Worm (Caenorhabditis elegans) whole organism, late embryonic: Measurements from ENCODE around the gene lin-56.
"Not testable (repeated sequence)": the region's sequence is repeated elsewhere in the genome, so short reads cannot be mapped to it uniquely, and the experiment has no call there.

Experiments used
- C38D4.7 ChIP-seq: fragments of 200-800 bp; sonication (Bioruptor generic); optimal IDR thresholded peaks from 2 replicates; lab custom pipeline; 2018; ENCODE audit warnings: mild to moderate bottlenecking, missing genetic modification characterization, moderate library complexity, missing compliant biosample characterization
- Y22D7AL.16 ChIP-seq: sonication (generic microtip); optimal IDR thresholded peaks from 2 replicates; lab custom pipeline; 2016; ENCODE audit warnings: missing genetic modification characterization, missing compliant biosample characterization
- ceh-14 ChIP-seq: sonication (generic microtip); optimal IDR thresholded peaks from 2 replicates; lab custom pipeline; 2016; ENCODE audit warnings: missing genotype, missing genetic modification characterization, missing compliant biosample characterization
- ceh-24 ChIP-seq: sonication (generic microtip); optimal IDR thresholded peaks from 2 replicates; lab custom pipeline; 2016; ENCODE audit warnings: mild to moderate bottlenecking, missing genetic modification characterization, missing compliant biosample characterization
- ceh-30 ChIP-seq: fragments of 150-350 bp; optimal IDR thresholded peaks from 2 replicates; lab custom pipeline; 2014; ENCODE audit warnings: missing biosample characterization, missing genetic modification characterization
- ceh-48 ChIP-seq: sonication (generic microtip); optimal IDR thresholded peaks from 2 replicates; lab custom pipeline; 2016; ENCODE audit warnings: missing genetic modification characterization, inconsistent platforms, missing compliant biosample characterization
- ceh-6 ChIP-seq: fragments of 200-800 bp; sonication (Bioruptor generic); optimal IDR thresholded peaks from 2 replicates; lab custom pipeline; 2018; ENCODE audit warnings: mild to moderate bottlenecking, missing genetic modification characterization, missing compliant biosample characterization
- che-1 ChIP-seq: sonication (generic microtip); optimal IDR thresholded peaks from 2 replicates; lab custom pipeline; 2016; ENCODE audit warnings: mild to moderate bottlenecking, missing genetic modification characterization, missing compliant biosample characterization
- dmd-4 ChIP-seq: sonication (generic microtip); optimal IDR thresholded peaks from 2 replicates; lab custom pipeline; 2016; ENCODE audit warnings: borderline replicate concordance, missing genetic modification characterization, missing compliant biosample characterization
- dve-1 ChIP-seq: sonication (generic microtip); optimal IDR thresholded peaks from 2 replicates; lab custom pipeline; 2017; ENCODE audit warnings: antibody characterized with exemption, mild to moderate bottlenecking, missing genetic modification characterization, missing compliant biosample characterization
- elt-4 ChIP-seq: sonication (generic microtip); optimal IDR thresholded peaks from 2 replicates; lab custom pipeline; 2016; ENCODE audit warnings: missing genetic modification characterization, missing compliant biosample characterization
- fax-1 ChIP-seq: sonication (generic microtip); optimal IDR thresholded peaks from 2 replicates; lab custom pipeline; 2016; ENCODE audit warnings: missing genotype, missing genetic modification characterization, missing compliant biosample characterization
- fkh-6 ChIP-seq: sonication (generic microtip); optimal IDR thresholded peaks from 2 replicates; lab custom pipeline; 2016; ENCODE audit warnings: missing genetic modification characterization, missing compliant biosample characterization
- hlh-30 ChIP-seq: sonication (generic microtip); optimal IDR thresholded peaks from 2 replicates; lab custom pipeline; 2017; ENCODE audit warnings: antibody characterized with exemption, missing genetic modification characterization, missing compliant biosample characterization; ENCODE audit not compliant: insufficient read depth
- hlh-8 ChIP-seq: sonication (generic microtip); optimal IDR thresholded peaks from 2 replicates; lab custom pipeline; 2016; ENCODE audit warnings: missing genotype, missing genetic modification characterization, missing compliant biosample characterization
- madf-2 ChIP-seq: sonication (generic microtip); optimal IDR thresholded peaks from 2 replicates; lab custom pipeline; 2017; ENCODE audit warnings: missing genetic modification characterization, missing compliant biosample characterization
- mec-3 ChIP-seq: sonication (generic microtip); optimal IDR thresholded peaks from 2 replicates; lab custom pipeline; 2016; ENCODE audit warnings: borderline replicate concordance, missing genetic modification characterization, missing compliant biosample characterization
- nfya-1 ChIP-seq: sonication (generic microtip); optimal IDR thresholded peaks from 2 replicates; lab custom pipeline; 2017; ENCODE audit warnings: missing genetic modification characterization, mild to moderate bottlenecking, missing compliant biosample characterization, antibody characterized with exemption, moderate library complexity
- nhr-11 ChIP-seq: fragments of 150-350 bp; optimal IDR thresholded peaks from 2 replicates; lab custom pipeline; 2014; ENCODE audit warnings: missing biosample characterization, missing genetic modification characterization
- npax-4 ChIP-seq: sonication (generic microtip); optimal IDR thresholded peaks from 2 replicates; lab custom pipeline; 2016; ENCODE audit warnings: missing genetic modification characterization, missing compliant biosample characterization
- odd-2 ChIP-seq: sonication (generic microtip); optimal IDR thresholded peaks from 2 replicates; lab custom pipeline; 2017; ENCODE audit warnings: antibody characterized with exemption, mild to moderate bottlenecking, missing genetic modification characterization, missing compliant biosample characterization
- pag-3 ChIP-seq: sonication (generic microtip); optimal IDR thresholded peaks from 2 replicates; lab custom pipeline; 2016; ENCODE audit warnings: missing compliant biosample characterization, missing genetic modification characterization, borderline replicate concordance
- pat-9 ChIP-seq: fragments of 200-800 bp; sonication (Bioruptor generic); optimal IDR thresholded peaks from 2 replicates; lab custom pipeline; 2018; ENCODE audit warnings: mild to moderate bottlenecking, missing genetic modification characterization, moderate library complexity, missing compliant biosample characterization
- pax-1 ChIP-seq: fragments of 150-350 bp; optimal IDR thresholded peaks from 2 replicates; lab custom pipeline; 2014; ENCODE audit warnings: missing biosample characterization, missing genetic modification characterization
- pha-2 ChIP-seq: sonication (generic microtip); optimal IDR thresholded peaks from 2 replicates; lab custom pipeline; 2017; ENCODE audit warnings: mild to moderate bottlenecking, missing genetic modification characterization, missing compliant biosample characterization
- ref-2 ChIP-seq: sonication (generic microtip); optimal IDR thresholded peaks from 2 replicates; lab custom pipeline; 2016; ENCODE audit warnings: missing genetic modification characterization, missing compliant biosample characterization
- sox-2 ChIP-seq: fragments of 200-800 bp; sonication (Bioruptor generic); IDR thresholded peaks from 2 replicates; pipeline ENCODE4 v1.3.6; 2022; ENCODE audit warnings: missing genetic modification reagents, missing genetic modification characterization, missing compliant biosample characterization
- sox-4 ChIP-seq: sonication (generic microtip); optimal IDR thresholded peaks from 2 replicates; lab custom pipeline; 2017; ENCODE audit warnings: mild to moderate bottlenecking, missing genetic modification characterization, inconsistent platforms, missing compliant biosample characterization
- ttx-3 ChIP-seq: sonication (generic microtip); optimal IDR thresholded peaks from 2 replicates; lab custom pipeline; 2016; ENCODE audit warnings: missing genetic modification reagents, missing genetic modification characterization, missing compliant biosample characterization
- unc-3 ChIP-seq, 2 experiments: fragments of 200-800 bp in 1 of 2; sonication (Bioruptor generic) in 1 of 2; sonication (generic microtip) in 1 of 2; conservative IDR thresholded peaks in 1 of 2; optimal IDR thresholded peaks in 1 of 2; 2 replicates each; pipeline versions ENCODE4 v1.3.6 to Lab custom; 2016 to 2022; ENCODE audit warnings: missing compliant biosample characterization in 2 of 2, missing genetic modification characterization in 2 of 2, missing genetic modification reagents in 1 of 2
- unc-42 ChIP-seq: sonication (generic microtip); optimal IDR thresholded peaks from 2 replicates; lab custom pipeline; 2016; ENCODE audit warnings: missing genotype, missing genetic modification characterization, missing compliant biosample characterization
- unc-55 ChIP-seq: sonication (generic microtip); optimal IDR thresholded peaks from 2 replicates; lab custom pipeline; 2017; ENCODE audit warnings: missing biosample characterization, missing genetic modification reagents, missing genetic modification characterization
- unc-86 ChIP-seq: sonication (generic microtip); optimal IDR thresholded peaks from 2 replicates; lab custom pipeline; 2016; ENCODE audit warnings: missing genetic modification characterization, missing compliant biosample characterization
- zip-5 ChIP-seq: sonication (generic microtip); optimal IDR thresholded peaks from 2 replicates; lab custom pipeline; 2016; ENCODE audit warnings: missing genetic modification characterization, missing compliant biosample characterization
- ztf-16 ChIP-seq: sonication (generic microtip); optimal IDR thresholded peaks from 2 replicates; lab custom pipeline; 2017; ENCODE audit warnings: missing genetic modification characterization, missing compliant biosample characterization

The lin-56 gene

ce11 chrII:10486738-10487137, 36.9 kb downstream of the lin-56 start, which contains the start of gene ZK666.15:
Gene ZK666.15 (plus strand): TSS chrII:10487038.
- TF ChIP-seq ttx-3 = no peak
- TF ChIP-seq fax-1 (tag; lab: Kevin White, UChicago) = no peak
- no peak for TF ChIP-seq nfya-1 (tag; lab: Kevin White, UChicago)
- no peak for TF ChIP-seq ref-2
- TF ChIP-seq odd-2 (tag; lab: Kevin White, UChicago) = no peak
- TF ChIP-seq unc-55 (GFP tag; lab: Kevin White, UChicago) = no peak
- no peak for TF ChIP-seq ceh-30
- no peak for TF ChIP-seq pat-9 (tag; lab: Kevin White, UChicago)
- TF ChIP-seq pax-1 = no peak
- no peak for TF ChIP-seq ceh-48 (tag; lab: Kevin White, UChicago)
- TF ChIP-seq, all 69 proteins: peak for 0

DNA sequence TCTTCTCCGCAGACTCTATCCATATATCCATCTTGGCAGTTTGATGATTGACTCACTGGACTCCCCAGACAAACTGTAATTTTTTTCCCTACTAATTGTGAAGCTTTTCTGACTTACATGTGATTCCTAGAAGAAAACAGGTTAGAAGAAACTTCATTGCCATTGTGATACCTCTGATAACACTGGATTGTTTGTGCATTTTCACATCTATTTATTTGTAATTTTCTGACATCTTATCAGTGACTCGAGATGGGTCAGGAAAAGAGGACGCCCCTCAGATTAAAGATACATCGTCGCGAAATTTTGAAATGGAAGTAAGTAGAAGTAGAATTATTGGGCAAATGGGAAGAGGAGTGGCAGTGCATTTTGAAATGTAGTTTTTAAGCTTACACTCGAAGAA, 40.5 kb downstream of the lin-56 start, which contains the start of gene clec-61:
clec-61 (minus strand) TSS at position 209 of the 400 bp plus-strand sequence.
- TF ChIP-seq ztf-16 (tag; lab: Kevin White, UChicago) = no peak
- no peak for TF ChIP-seq unc-42 (tag; lab: Kevin White, UChicago)
- TF ChIP-seq ceh-6 = no peak
- TF ChIP-seq hlh-30 = no peak
- no peak for TF ChIP-seq Y22D7AL.16 (tag; lab: Kevin White, UChicago)

ce11 chrII:10493034-10493433, 43.2 kb downstream of the lin-56 start, which contains the start of gene ZK666.8:
Gene ZK666.8 (minus strand): TSS chrII:10493134.
- TF ChIP-seq ceh-14 (tag; lab: Kevin White, UChicago); unc-86; dmd-4: not testable (repeated sequence)

- TF ChIP-seq sox-2 (GFP tag; lab: Robert Waterston, UW) (no peak), zip-5 (tag; lab: Kevin White, UChicago) (no peak), mec-3 (tag; lab: Kevin White, UChicago) (no peak), ceh-48 (tag; lab: Kevin White, UChicago) (no peak), npax-4 (tag; lab: Kevin White, UChicago) (no peak), unc-3 (GFP tag; conservative IDR thresholded peaks at IDR 0.05; lab: Robert Waterston, UW) (no peak), unc-3 (tag; optimal IDR thresholded peaks at IDR 0.05; lab: Kevin White, UChicago) (no peak), fkh-6 (no peak), che-1 (tag; lab: Kevin White, UChicago) (no peak), madf-2 (tag; lab: Kevin White, UChicago) (no peak), nhr-11 (tag; lab: Kevin White, UChicago) (no peak), ceh-24 (tag; lab: Kevin White, UChicago) (no peak), hlh-8 (tag; lab: Kevin White, UChicago) (no peak), elt-4 (tag; lab: Kevin White, UChicago) (no peak), hlh-30 (no peak), ttx-3 (no peak), dmd-4 (no peak)
Observed at ce11 chrII:10494467-10494866, 44.7 kb downstream of the lin-56 start, which contains the start of gene ZK666.14. Gene ZK666.14 (plus strand): TSS chrII:10494767.

- TF ChIP-seq C38D4.7 (GFP tag; lab: Kevin White, UChicago) = no peak
- TF ChIP-seq pha-2 (tag; lab: Kevin White, UChicago) = no peak
- TF ChIP-seq madf-2 (tag; lab: Kevin White, UChicago) = no peak
- TF ChIP-seq ceh-24 (tag; lab: Kevin White, UChicago) = no peak
- no peak for TF ChIP-seq dve-1 (tag; lab: Kevin White, UChicago)
- TF ChIP-seq npax-4 (tag; lab: Kevin White, UChicago) = no peak
- TF ChIP-seq unc-42 (tag; lab: Kevin White, UChicago) = no peak
- TF ChIP-seq sox-4 (tag; lab: Kevin White, UChicago) = no peak
- TF ChIP-seq pag-3 (tag; lab: Kevin White, UChicago) = no peak
- TF ChIP-seq, all 69 proteins: peak for 0
Observed at ce11 chrII:10495912-10496311, 46.1 kb downstream of the lin-56 start, which contains the start of gene ZK666.12. Gene ZK666.12 (plus strand): TSS chrII:10496212.
